Fruit fly (Drosophila melanogaster) whole organism, embryonic: ENCODE measurements around the gene CG34160.
A peak's percentile ranks its signal among the peaks of the same experiment; 100 is the strongest.

Experiments
- Adf1 ChIP-seq: fragments of 200-800 bp; sonication (Bioruptor generic); IDR thresholded peaks from 2 replicates; pipeline ENCODE4 v1.3.6; 2022; ENCODE audit warnings: missing biosample characterization, missing genetic modification characterization
- Blimp-1 ChIP-seq: fragments of 200-800 bp; sonication (Bioruptor generic); optimal IDR thresholded peaks from 3 replicates; lab custom pipeline; 2018; ENCODE audit warnings: missing biosample characterization, missing genetic modification characterization, mild to moderate bottlenecking, moderate library complexity, missing genetic modification reagents
- CG10209 ChIP-seq: fragments of 200-800 bp; sonication (Bioruptor generic); optimal IDR thresholded peaks from 3 replicates; lab custom pipeline; 2017; ENCODE audit warnings: missing biosample characterization, mild to moderate bottlenecking, missing genetic modification characterization, missing genetic modification reagents
- CG10431 ChIP-seq: fragments of 200-800 bp; sonication (Bioruptor generic); optimal IDR thresholded peaks from 3 replicates; lab custom pipeline; 2018; ENCODE audit warnings: missing biosample characterization, mild to moderate bottlenecking, missing genetic modification characterization
- CG10543 ChIP-seq: fragments of 200-800 bp; sonication (Bioruptor generic); optimal IDR thresholded peaks from 3 replicates; lab custom pipeline; 2017; ENCODE audit warnings: missing biosample characterization, mild to moderate bottlenecking, missing genetic modification characterization, moderate library complexity
- CG10565 ChIP-seq: fragments of 200-800 bp; sonication (Bioruptor generic); optimal IDR thresholded peaks from 3 replicates; lab custom pipeline; 2016; ENCODE audit warnings: missing biosample characterization, mild to moderate bottlenecking, missing genetic modification characterization
- CG11398 ChIP-seq: fragments of 200-800 bp; sonication (Bioruptor generic); optimal IDR thresholded peaks from 2 replicates; lab custom pipeline; 2016; ENCODE audit warnings: missing biosample characterization, missing genetic modification characterization
- CG13424 ChIP-seq: fragments of 200-800 bp; sonication (Bioruptor generic); optimal IDR thresholded peaks from 2 replicates; lab custom pipeline; 2019; ENCODE audit warnings: missing biosample characterization, mild to moderate bottlenecking, missing genetic modification characterization, moderate library complexity
- CG13894 ChIP-seq: fragments of 200-800 bp; sonication (Bioruptor generic); optimal IDR thresholded peaks from 3 replicates; lab custom pipeline; 2018; ENCODE audit warnings: missing biosample characterization, mild to moderate bottlenecking, missing genetic modification characterization, moderate library complexity
- CG14050 ChIP-seq: fragments of 200-800 bp; sonication (Bioruptor generic); IDR thresholded peaks from 3 replicates; pipeline ENCODE4 v1.3.6; 2022; ENCODE audit warnings: missing biosample characterization, missing genetic modification characterization
- CG1603 ChIP-seq: fragments of 200-800 bp; sonication (Bioruptor generic); optimal IDR thresholded peaks from 2 replicates; lab custom pipeline; 2019; ENCODE audit warnings: missing biosample characterization, mild to moderate bottlenecking, missing genetic modification characterization, moderate library complexity
- CG16779 ChIP-seq: fragments of 200-800 bp; sonication (Bioruptor generic); IDR thresholded peaks from 2 replicates; pipeline ENCODE4 v1.3.6; 2022; ENCODE audit warnings: missing biosample characterization, missing genetic modification characterization
- CG17359 ChIP-seq: fragments of 200-800 bp; sonication (Bioruptor generic); optimal IDR thresholded peaks from 3 replicates; lab custom pipeline; 2018; ENCODE audit warnings: missing biosample characterization, mild to moderate bottlenecking, missing genetic modification characterization, moderate library complexity
- CG2712 ChIP-seq: fragments of 200-800 bp; optimal IDR thresholded peaks from 3 replicates; lab custom pipeline; 2019; ENCODE audit warnings: missing biosample characterization, mild to moderate bottlenecking, missing genetic modification characterization, moderate library complexity
- CG3281 ChIP-seq: fragments of 200-800 bp; sonication (Bioruptor generic); optimal IDR thresholded peaks from 3 replicates; lab custom pipeline; 2017; ENCODE audit warnings: missing biosample characterization, mild to moderate bottlenecking, missing genetic modification characterization
- CG4360 ChIP-seq: fragments of 200-800 bp; sonication (Bioruptor generic); IDR thresholded peaks from 2 replicates; pipeline ENCODE4 v1.3.6; 2022; ENCODE audit warnings: missing biosample characterization, missing genetic modification characterization
- CG4707 ChIP-seq: fragments of 200-800 bp; sonication (Bioruptor generic); optimal IDR thresholded peaks from 2 replicates; lab custom pipeline; 2018; ENCODE audit warnings: missing biosample characterization, mild to moderate bottlenecking, missing genetic modification characterization, moderate library complexity
- CG5953 ChIP-seq: fragments of 200-800 bp; sonication (Bioruptor generic); IDR thresholded peaks from 2 replicates; pipeline ENCODE4 v1.3.6; 2022; ENCODE audit warnings: missing biosample characterization, missing genetic modification characterization
- CG7928 ChIP-seq: fragments of 200-800 bp; sonication (Bioruptor generic); optimal IDR thresholded peaks from 2 replicates; lab custom pipeline; 2017; ENCODE audit warnings: missing biosample characterization, mild to moderate bottlenecking, missing genetic modification characterization
- CG7963 ChIP-seq: fragments of 200-800 bp; sonication (Bioruptor generic); IDR thresholded peaks from 3 replicates; pipeline ENCODE4 v1.3.6; 2022; ENCODE audit warnings: missing biosample characterization, missing genetic modification characterization; ENCODE audit not compliant: partially characterized antibody
- CHES-1-like ChIP-seq: fragments of 200-800 bp; sonication (Bioruptor generic); optimal IDR thresholded peaks from 2 replicates; lab custom pipeline; 2016; ENCODE audit warnings: missing biosample characterization, missing genetic modification characterization
- CrebB ChIP-seq: fragments of 200-800 bp; sonication (Bioruptor generic); optimal IDR thresholded peaks from 3 replicates; lab custom pipeline; 2018; ENCODE audit warnings: missing biosample characterization, mild to moderate bottlenecking, missing genetic modification characterization
- Dp ChIP-seq: fragments of 200-800 bp; sonication (Bioruptor generic); optimal IDR thresholded peaks from 2 replicates; lab custom pipeline; 2018; ENCODE audit warnings: missing biosample characterization, mild to moderate bottlenecking, missing genetic modification characterization, moderate library complexity
- Ets65A ChIP-seq: fragments of 200-800 bp; sonication (Bioruptor generic); peaks from one replicate; lab custom pipeline; 2016; ENCODE audit warnings: missing biosample characterization, missing genetic modification characterization
- Ets97D ChIP-seq: fragments of 200-800 bp; sonication (Bioruptor generic); optimal IDR thresholded peaks from 3 replicates; lab custom pipeline; 2016; ENCODE audit warnings: missing biosample characterization, missing genetic modification characterization
- HmgD ChIP-seq: fragments of 200-800 bp; sonication (Bioruptor generic); optimal IDR thresholded peaks from 3 replicates; lab custom pipeline; 2016; ENCODE audit warnings: missing biosample characterization, missing genetic modification characterization
- Hr51 ChIP-seq, 2 experiments: fragments of 200-800 bp; sonication (Bioruptor generic); optimal IDR thresholded peaks; 2 replicates in 1 of 2; 3 replicates in 1 of 2; lab custom pipeline; 2016 to 2018; ENCODE audit warnings: missing biosample characterization in 2 of 2, missing genetic modification characterization in 2 of 2, mild to moderate bottlenecking in 1 of 2, moderate library complexity in 1 of 2
- Nf-YC ChIP-seq: fragments of 200-800 bp; optimal IDR thresholded peaks from 3 replicates; lab custom pipeline; 2019; ENCODE audit warnings: missing biosample characterization, mild to moderate bottlenecking, missing genetic modification characterization, moderate library complexity
- PHDP ChIP-seq: fragments of 200-800 bp; sonication (Bioruptor generic); optimal IDR thresholded peaks from 3 replicates; lab custom pipeline; 2018; ENCODE audit warnings: missing biosample characterization, mild to moderate bottlenecking, missing genetic modification characterization, moderate library complexity
- Ptx1 ChIP-seq: fragments of 200-800 bp; sonication (Bioruptor generic); IDR thresholded peaks from 2 replicates; pipeline ENCODE4 v1.3.6; 2022; ENCODE audit warnings: missing biosample characterization, missing genetic modification characterization
- Usf ChIP-seq: fragments of 200-800 bp; sonication (Bioruptor generic); optimal IDR thresholded peaks from 2 replicates; lab custom pipeline; 2017; ENCODE audit warnings: missing genotype, missing biosample characterization, missing genetic modification characterization
- ara ChIP-seq: fragments of 200-800 bp; sonication (Bioruptor generic); IDR thresholded peaks from 2 replicates; pipeline ENCODE4 v1.3.6; 2022; ENCODE audit warnings: missing biosample characterization, missing genetic modification characterization
- ato ChIP-seq: fragments of 200-800 bp; sonication (Bioruptor generic); IDR thresholded peaks from 2 replicates; pipeline ENCODE4 v1.3.6; 2022; ENCODE audit warnings: missing biosample characterization, missing genetic modification characterization; ENCODE audit not compliant: partially characterized antibody
- cato ChIP-seq: fragments of 200-800 bp; sonication (Bioruptor generic); optimal IDR thresholded peaks from 2 replicates; lab custom pipeline; 2016; ENCODE audit warnings: missing biosample characterization, missing genetic modification characterization, borderline replicate concordance
- crc ChIP-seq: fragments of 200-800 bp; sonication (Bioruptor generic); optimal IDR thresholded peaks from 2 replicates; lab custom pipeline; 2016; ENCODE audit warnings: missing biosample characterization, missing genetic modification characterization
- danr ChIP-seq: fragments of 200-800 bp; sonication (Bioruptor generic); IDR thresholded peaks from 2 replicates; pipeline ENCODE4 v1.3.6; 2022; ENCODE audit warnings: missing biosample characterization, missing genetic modification characterization
- dmrt99B ChIP-seq: fragments of 200-800 bp; sonication (Bioruptor generic); optimal IDR thresholded peaks from 2 replicates; lab custom pipeline; 2018; ENCODE audit warnings: missing biosample characterization, mild to moderate bottlenecking, missing genetic modification characterization, moderate library complexity
- en ChIP-seq: fragments of 200-800 bp; sonication (Bioruptor generic); optimal IDR thresholded peaks from 2 replicates; lab custom pipeline; 2016; ENCODE audit warnings: missing biosample characterization, missing genetic modification characterization
- hkb ChIP-seq, 2 experiments: fragments of 200-800 bp in 1 of 2; fragments of >200 bp in 1 of 2; sonication (Bioruptor generic) in 1 of 2; IDR thresholded peaks in 1 of 2; optimal IDR thresholded peaks in 1 of 2; 2 replicates each; pipeline versions ENCODE4 v1.3.6 to Lab custom; 2017 to 2022; ENCODE audit warnings: missing biosample characterization in 1 of 2, missing genetic modification characterization in 1 of 2
- jumu ChIP-seq: fragments of 200-800 bp; sonication (Bioruptor generic); optimal IDR thresholded peaks from 3 replicates; lab custom pipeline; 2016; ENCODE audit warnings: missing biosample characterization, missing genetic modification characterization
- kah ChIP-seq: fragments of 200-800 bp; sonication (Bioruptor generic); optimal IDR thresholded peaks from 2 replicates; lab custom pipeline; 2018; ENCODE audit warnings: missing biosample characterization, mild to moderate bottlenecking, missing genetic modification characterization
- kay ChIP-seq: fragments of 200-800 bp; sonication (Bioruptor generic); optimal IDR thresholded peaks from 2 replicates; lab custom pipeline; 2016; ENCODE audit warnings: missing biosample characterization, missing genetic modification characterization
- nerfin-2 ChIP-seq: fragments of 200-800 bp; sonication (Bioruptor generic); IDR thresholded peaks from 2 replicates; pipeline ENCODE4 v1.3.6; 2022; ENCODE audit warnings: missing biosample characterization, missing genetic modification characterization; ENCODE audit not compliant: partially characterized antibody
- otp ChIP-seq: fragments of 200-800 bp; sonication (Bioruptor generic); IDR thresholded peaks from 3 replicates; pipeline ENCODE4, ENCODE4 v1.3.6; 2022; ENCODE audit warnings: missing biosample characterization, missing genetic modification characterization
- peb ChIP-seq: fragments of 200-800 bp; sonication (Bioruptor generic); IDR thresholded peaks from 2 replicates; pipeline ENCODE4 v1.3.6; 2022; ENCODE audit warnings: missing biosample characterization, missing genetic modification characterization
- pnt ChIP-seq: fragments of 200-800 bp; sonication (Bioruptor generic); optimal IDR thresholded peaks from 3 replicates; lab custom pipeline; 2016; ENCODE audit warnings: missing biosample characterization, missing genetic modification characterization
- sd ChIP-seq: fragments of 200-800 bp; sonication (Bioruptor generic); optimal IDR thresholded peaks from 3 replicates; lab custom pipeline; 2018; ENCODE audit warnings: missing biosample characterization, mild to moderate bottlenecking, missing genetic modification characterization, moderate library complexity
- seq ChIP-seq: fragments of 200-800 bp; sonication (Bioruptor generic); IDR thresholded peaks from 2 replicates; pipeline ENCODE4 v1.3.6; 2022; ENCODE audit warnings: missing biosample characterization, missing genetic modification characterization
- unpg ChIP-seq: fragments of 200-800 bp; sonication (Bioruptor generic); optimal IDR thresholded peaks from 3 replicates; lab custom pipeline; 2018; ENCODE audit warnings: missing biosample characterization, mild to moderate bottlenecking, missing genetic modification characterization, moderate library complexity
- wek ChIP-seq: fragments of 200-800 bp; sonication (Bioruptor generic); optimal IDR thresholded peaks from 3 replicates; lab custom pipeline; 2018; ENCODE audit warnings: missing biosample characterization, mild to moderate bottlenecking, missing genetic modification characterization, moderate library complexity

CG34160 gene

dm6 chr2L:10552807-10553206 lies 26.7 kb upstream of the CG34160 start (continued):
- no peak for TF ChIP-seq CG16779
- peak; percentile 52 for TF ChIP-seq CrebB (tag; lab: Kevin White, UChicago)
- TF ChIP-seq CG4707 (GFP tag; lab: Kevin White, UChicago): peak; percentile 53
- peak; percentile 21 for TF ChIP-seq CG2712
- peak; percentile 64 for TF ChIP-seq CG1603
- no peak for TF ChIP-seq CG10565 (GFP tag; lab: Kevin White, UChicago)
- peak; percentile 43 for TF ChIP-seq unpg (GFP tag; lab: Kevin White, UChicago)
- no peak for TF ChIP-seq nerfin-2 (GFP tag; lab: Robert Waterston, UW)
- TF ChIP-seq wek (GFP tag; lab: Kevin White, UChicago): peak; percentile 45
- TF ChIP-seq Usf (GFP tag; lab: Kevin White, UChicago): no peak
- no peak for TF ChIP-seq CG14050 (GFP tag; lab: Robert Waterston, UW)
- TF ChIP-seq CG4360: no peak
- no peak for TF ChIP-seq HmgD (GFP tag; lab: Kevin White, UChicago)
- peak; percentile 25 for TF ChIP-seq CG13424 (tag; lab: Kevin White, UChicago)
- TF ChIP-seq Ets97D: no peak
- no peak for TF ChIP-seq en
- TF ChIP-seq CG10543 (GFP tag; lab: Kevin White, UChicago): no peak
- TF ChIP-seq dmrt99B (tag; lab: Kevin White, UChicago): no peak
- peak; percentile 22 for TF ChIP-seq CHES-1-like (GFP tag; lab: Kevin White, UChicago)
- peak; percentile 66 for TF ChIP-seq ara (GFP tag; lab: Robert Waterston, UW)
- TF ChIP-seq CG7963 (GFP tag; lab: Robert Waterston, UW): no peak
- TF ChIP-seq peb (GFP tag; lab: Robert Waterston, UW): 0 out of 2 replicates have a peak, but pooled peaks have one; percentile 10
- TF ChIP-seq CG5953 (GFP tag; lab: Robert Waterston, UW): no peak
- TF ChIP-seq Nf-YC (tag; lab: Kevin White, UChicago): no peak
- no peak for TF ChIP-seq kah (GFP tag; lab: Kevin White, UChicago)
- peak; percentile 45; the same call in 1 of the 3 replicates for TF ChIP-seq otp (GFP tag; lab: Robert Waterston, UW)
- no peak for TF ChIP-seq CG10431
- no peak for TF ChIP-seq hkb (optimal IDR thresholded peaks at IDR 0.05; lab: Kevin White, UChicago)
- 0 out of 2 replicates have a peak, but pooled peaks have one; percentile 25 for TF ChIP-seq hkb (GFP tag; IDR thresholded peaks at IDR 0.05; lab: Robert Waterston, UW)
- no peak for TF ChIP-seq CG13894 (tag; lab: Kevin White, UChicago)
- TF ChIP-seq jumu (GFP tag; lab: Kevin White, UChicago): no peak
- TF ChIP-seq crc (GFP tag; lab: Kevin White, UChicago): no peak
- TF ChIP-seq Ets65A (GFP tag; lab: Kevin White, UChicago): no peak
- TF ChIP-seq Blimp-1 (GFP tag; lab: Kevin White, UChicago): peak; percentile 34
- peak; percentile 31 for TF ChIP-seq CG11398 (GFP tag; lab: Kevin White, UChicago)
- TF ChIP-seq Hr51 (GFP tag; optimal IDR thresholded peaks at IDR 0.05; lab: Kevin White, UChicago): no peak
- no peak for TF ChIP-seq Dp (GFP tag; lab: Kevin White, UChicago)
- 0 out of 2 replicates have a peak, but pooled peaks have one; percentile 10 for TF ChIP-seq Ptx1 (GFP tag; lab: Robert Waterston, UW)
- no peak for TF ChIP-seq danr (GFP tag; lab: Robert Waterston, UW)
- no peak for TF ChIP-seq cato (GFP tag; lab: Kevin White, UChicago)
- peak; percentile 62 for TF ChIP-seq CG10209 (GFP tag; lab: Kevin White, UChicago)
- no peak for TF ChIP-seq Adf1
- TF ChIP-seq ato (GFP tag; lab: Robert Waterston, UW): no peak
- peak; percentile 9 for TF ChIP-seq CG3281
- peak; percentile 20 for TF ChIP-seq CG17359 (tag; lab: Kevin White, UChicago)
- peak; percentile 16 for TF ChIP-seq kay (GFP tag; lab: Kevin White, UChicago)
- no peak for TF ChIP-seq CG7928 (GFP tag; lab: Kevin White, UChicago)
- TF ChIP-seq seq (GFP tag; lab: Robert Waterston, UW): peak; percentile 41; the same call in 1 of the 2 replicates
- TF ChIP-seq pnt (GFP tag; lab: Kevin White, UChicago): no peak
- TF ChIP-seq PHDP: peak; percentile 49
- TF ChIP-seq sd (tag; lab: Kevin White, UChicago): peak; percentile 35
